Fruit fly (Drosophila melanogaster) whole organism, wandering third instar larva: ENCODE results near the gene CG13131.

Experiments used
- Dfd ChIP-seq: fragments of >200 bp; optimal IDR thresholded peaks from 2 replicates; lab custom pipeline; 2017; ENCODE audit warnings: missing biosample characterization, missing genetic modification characterization
- lola ChIP-seq: fragments of >200 bp; optimal IDR thresholded peaks from 2 replicates; lab custom pipeline; 2017; ENCODE audit warnings: missing biosample characterization, missing genetic modification characterization
- psq ChIP-seq: fragments of 200-800 bp; sonication (Bioruptor generic); optimal IDR thresholded peaks from 3 replicates; lab custom pipeline; 2017; ENCODE audit warnings: missing biosample characterization, mild to moderate bottlenecking, missing genetic modification characterization, moderate library complexity

DNA sequence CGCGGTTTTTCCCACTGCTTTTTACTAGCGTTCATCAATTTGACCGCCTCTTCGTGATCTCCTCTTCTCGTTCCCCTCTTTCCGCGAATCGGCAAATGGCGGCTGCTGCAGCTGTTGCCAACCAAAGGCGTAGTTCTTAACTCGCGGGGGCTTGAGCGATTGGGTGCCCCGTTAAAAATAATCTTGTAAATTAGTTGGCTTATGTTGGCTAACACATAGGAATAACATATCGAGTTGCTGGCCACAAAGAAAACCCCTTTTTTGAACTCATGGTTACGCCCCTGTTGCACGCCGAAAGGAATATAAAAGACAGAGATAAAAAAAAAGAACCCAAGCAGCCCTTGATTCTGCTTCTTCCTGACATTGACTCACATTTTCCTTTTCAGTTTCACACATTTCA, 40.0 kb upstream of the CG13131 start:
- TF ChIP-seq psq (peak; percentile 96), lola (no peak), Dfd (GFP tag; lab: Kevin White, UChicago) (no peak)
